Fruit fly (Drosophila melanogaster) whole organism, prepupa: Measurements from ENCODE around the gene Osi22.

ENCODE experiments used
- CG10631 ChIP-seq: fragments of 200-800 bp; sonication (Bioruptor generic); optimal IDR thresholded peaks from 2 replicates; lab custom pipeline; 2016; ENCODE audit warnings: missing biosample characterization, missing genetic modification characterization
- CG10669 ChIP-seq: fragments of 200-800 bp; sonication (Bioruptor generic); optimal IDR thresholded peaks from 3 replicates; lab custom pipeline; 2018; ENCODE audit warnings: missing biosample characterization, mild to moderate bottlenecking, missing genetic modification characterization, moderate library complexity
- CG15336 ChIP-seq: fragments of 200-800 bp; sonication (Bioruptor generic); IDR thresholded peaks from 2 replicates; pipeline ENCODE4 v1.3.6; 2022; ENCODE audit warnings: missing biosample characterization, missing genetic modification characterization
- CG6163 ChIP-seq: fragments of 200-800 bp; sonication (Bioruptor generic); IDR thresholded peaks from 3 replicates; pipeline ENCODE4 v1.3.6; 2022; ENCODE audit warnings: missing biosample characterization, missing genetic modification characterization
- Gug ChIP-seq: fragments of 200-800 bp; sonication (Bioruptor generic); IDR thresholded peaks from 2 replicates; pipeline ENCODE4 v1.3.6; 2022; ENCODE audit warnings: missing biosample characterization, missing genetic modification characterization
- vri ChIP-seq: fragments of 200-800 bp; sonication (Bioruptor generic); optimal IDR thresholded peaks from 3 replicates; lab custom pipeline; 2016; ENCODE audit warnings: missing biosample characterization, mild to moderate bottlenecking, missing genetic modification characterization

DNA sequence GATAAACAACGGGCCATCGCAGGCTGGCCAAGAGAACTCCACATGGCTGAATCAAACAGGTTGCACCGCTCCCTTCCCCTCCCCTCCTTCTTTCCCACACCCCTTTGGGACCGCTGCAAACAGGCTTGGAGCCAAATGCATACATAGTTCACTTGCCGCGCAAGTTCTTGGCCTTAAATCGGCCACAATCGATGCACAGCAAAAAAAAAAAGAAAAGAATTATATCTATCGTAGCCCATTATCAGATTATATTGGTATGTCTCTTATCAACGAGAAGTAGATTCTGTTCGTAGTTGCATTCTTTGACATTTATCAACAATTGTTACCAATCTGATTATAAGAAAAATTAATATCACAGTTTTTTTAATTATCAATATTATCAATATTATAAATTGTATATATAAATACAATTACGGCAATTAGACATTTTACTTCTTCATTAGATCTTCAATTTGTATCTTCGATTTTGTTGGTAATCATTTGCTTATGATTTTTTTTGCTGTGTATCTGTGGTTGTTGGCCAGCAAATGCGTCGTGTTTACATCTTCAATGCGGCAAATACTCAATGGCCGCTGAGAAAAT is 15.0 kb downstream of the Osi22 start:
- TF ChIP-seq CG10669 (peak; percentile 68), Gug (peak; percentile 40), vri (GFP tag; lab: Kevin White, UChicago) (peak; percentile 25), CG15336 (peak; percentile 79), CG6163 (GFP tag; lab: Robert Waterston, UW) (peak; percentile 79), CG10631 (GFP tag; lab: Kevin White, UChicago) (peak; percentile 90)
